Fruit fly (Drosophila melanogaster): ENCODE data around the gene Atg16.

Atg16 gene

dm6 chr3R:29861432-29862249 lies 26.7 kb upstream of the Atg16 start, which contains the start of the genes CG15514 and RpS8 (continued):
- TF ChIP-seq fu2 (GFP tag; optimal IDR thresholded peaks at IDR 0.05) (no peak), CG10274 (GFP tag; optimal IDR thresholded peaks at IDR 0.05) (peak; percentile 23), TFAM (GFP tag; optimal IDR thresholded peaks at IDR 0.05) (no peak), ase (GFP tag; IDR thresholded peaks at IDR 0.05) (no peak), Ets65A (GFP tag) (peak; percentile 71), Lpt (GFP tag; optimal IDR thresholded peaks at IDR 0.05) (no peak), CG18262 (tag; optimal IDR thresholded peaks at IDR 0.05) (peak; percentile 33), rib (GFP tag; IDR thresholded peaks at IDR 0.05) (no peak), E2f2 (GFP tag; IDR thresholded peaks at IDR 0.05) (peak; percentile 72), CG5180 (GFP tag; optimal IDR thresholded peaks at IDR 0.05) (peak; percentile 56), CG4282 (GFP tag; optimal IDR thresholded peaks at IDR 0.05) (no peak), ssp (GFP tag; IDR thresholded peaks at IDR 0.05) (no peak), nerfin-2 (GFP tag; IDR thresholded peaks at IDR 0.05; ENCODE audit: partially characterized antibody) (no peak), Sry-β (GFP tag; optimal IDR thresholded peaks at IDR 0.05) (no peak), CG17802 (tag; optimal IDR thresholded peaks at IDR 0.05) (peak; percentile 33)

dm6 chr3R:29859763-29860162 lies 24.9 kb upstream of the Atg16 start:
- peak; percentile 37 for TF ChIP-seq zfh2 (GFP tag; optimal IDR thresholded peaks at IDR 0.05)
- no peak for TF ChIP-seq hbn (GFP tag; IDR thresholded peaks at IDR 0.05; ENCODE audit: partially characterized antibody)
- TF ChIP-seq CG17829 (tag; optimal IDR thresholded peaks at IDR 0.05) = peak; percentile 59
- TF ChIP-seq CG31224 (GFP tag; IDR thresholded peaks at IDR 0.05) = 0 out of 2 replicates have a peak, but pooled peaks have one; percentile 34
- TF ChIP-seq caup (GFP tag; optimal IDR thresholded peaks at IDR 0.05; ENCODE audit: severe bottlenecking) = peak; percentile 61
- no peak for TF ChIP-seq Tbp (GFP tag; optimal IDR thresholded peaks at IDR 0.05)
- no peak for TF ChIP-seq esg (GFP tag; conservative IDR thresholded peaks at IDR 0.05)
- TF ChIP-seq BEAF-32 (GFP tag; optimal IDR thresholded peaks at IDR 0.05) = peak; percentile 34
- TF ChIP-seq CG2129 (GFP tag; IDR thresholded peaks at IDR 0.05; ENCODE audit: partially characterized antibody) = no peak
- peak; percentile 16 for TF ChIP-seq CG18619 (GFP tag; optimal IDR thresholded peaks at IDR 0.05)
- TF ChIP-seq gce (GFP tag; IDR thresholded peaks at IDR 0.05) = no peak
- no peak for TF ChIP-seq CkIIα-i1 (GFP tag; IDR thresholded peaks at IDR 0.05)
- no peak for TF ChIP-seq CG18764 (GFP tag; optimal IDR thresholded peaks at IDR 0.05)
- no peak for TF ChIP-seq ac (GFP tag; optimal IDR thresholded peaks at IDR 0.05)
- peak; percentile 13 for TF ChIP-seq CG7556 (GFP tag; optimal IDR thresholded peaks at IDR 0.05)
- TF ChIP-seq sim (GFP tag; IDR thresholded peaks at IDR 0.05) = no peak
- no peak for TF ChIP-seq abd-A (tag; optimal IDR thresholded peaks at IDR 0.05)
- no peak; the same call in 2 of the 3 replicates for TF ChIP-seq CG7963 (GFP tag; IDR thresholded peaks at IDR 0.05; ENCODE audit: partially characterized antibody)
- TF ChIP-seq tll (GFP tag; optimal IDR thresholded peaks at IDR 0.05) = no peak
- TF ChIP-seq ap (GFP tag; IDR thresholded peaks at IDR 0.05) = no peak
- peak; percentile 58 for TF ChIP-seq Bgb (GFP tag; IDR thresholded peaks at IDR 0.05; ENCODE audit: partially characterized antibody)
- TF ChIP-seq eyg (GFP tag; optimal IDR thresholded peaks at IDR 0.05) = no peak
- no peak for TF ChIP-seq CG4282 (GFP tag; optimal IDR thresholded peaks at IDR 0.05)
- no peak for TF ChIP-seq CG14860 (GFP tag; IDR thresholded peaks at IDR 0.05; ENCODE audit: partially characterized antibody)
- TF ChIP-seq dati (GFP tag; IDR thresholded peaks at IDR 0.05) = peak; percentile 23; the same call in 1 of the 2 replicates
- TF ChIP-seq Dfd (GFP tag; optimal IDR thresholded peaks at IDR 0.05) = no peak
- TF ChIP-seq CG10543 (GFP tag; optimal IDR thresholded peaks at IDR 0.05) = peak; percentile 42
- no peak for TF ChIP-seq Side (GFP tag; optimal IDR thresholded peaks at IDR 0.05)
- TF ChIP-seq CG8478 (optimal IDR thresholded peaks at IDR 0.05) = no peak
- no peak for TF ChIP-seq tna (GFP tag; IDR thresholded peaks at IDR 0.05; ENCODE audit: partially characterized antibody)
- peak; percentile 95 for TF ChIP-seq grau (tag; optimal IDR thresholded peaks at IDR 0.05)
- TF ChIP-seq ken (GFP tag; IDR thresholded peaks at IDR 0.05) = no peak
- peak; percentile 60; the same call in 1 of the 3 replicates for TF ChIP-seq Dbx (GFP tag; IDR thresholded peaks at IDR 0.05)
- TF ChIP-seq B-H1 (GFP tag; IDR thresholded peaks at IDR 0.05) = peak; percentile 48; the same call in 1 of the 3 replicates

All from whole organism, embryonic.